Worm (Caenorhabditis elegans) whole organism, late embryonic: Measurements from ENCODE around the gene srt-6.

Experiments used
- Y22D7AL.16 ChIP-seq: sonication (generic microtip); optimal IDR thresholded peaks from 2 replicates; lab custom pipeline; 2016; ENCODE audit warnings: missing genetic modification characterization, missing compliant biosample characterization
- ceh-18 ChIP-seq: sonication (generic microtip); optimal IDR thresholded peaks from 2 replicates; lab custom pipeline; 2016; ENCODE audit warnings: missing genetic modification characterization, missing compliant biosample characterization
- hlh-30 ChIP-seq: sonication (generic microtip); optimal IDR thresholded peaks from 2 replicates; lab custom pipeline; 2017; ENCODE audit warnings: antibody characterized with exemption, missing genetic modification characterization, missing compliant biosample characterization; ENCODE audit not compliant: insufficient read depth
- nfya-1 ChIP-seq: sonication (generic microtip); optimal IDR thresholded peaks from 2 replicates; lab custom pipeline; 2017; ENCODE audit warnings: missing genetic modification characterization, mild to moderate bottlenecking, missing compliant biosample characterization, antibody characterized with exemption, moderate library complexity
- pha-4 ChIP-seq: fragments of 150-350 bp; optimal IDR thresholded peaks from 2 replicates; lab custom pipeline; 2018; ENCODE audit warnings: missing biosample characterization, missing genetic modification reagents, missing genetic modification characterization
- syd-9 ChIP-seq: sonication (generic microtip); optimal IDR thresholded peaks from 2 replicates; lab custom pipeline; 2016; ENCODE audit warnings: mild to moderate bottlenecking, missing genetic modification characterization, moderate library complexity, missing compliant biosample characterization

ce11 chrV:7369578-7369977, 39.0 kb downstream of the srt-6 start, which contains the start of gene srj-14:
- TF ChIP-seq pha-4 (tag; lab: Kevin White, UChicago) (no peak), hlh-30 (tag; lab: Kevin White, UChicago) (no peak), nfya-1 (tag; lab: Kevin White, UChicago) (no peak), ceh-18 (tag; lab: Kevin White, UChicago) (no peak), Y22D7AL.16 (tag; lab: Kevin White, UChicago) (no peak), syd-9 (no peak)
